Fruit fly (Drosophila melanogaster): ENCODE data around the gene upd1.

Gene upd1

dm6 chrX:18256244-18256885 lies 52.7 kb downstream of the upd1 start:
- TF ChIP-seq pdm3 (GFP tag; optimal IDR thresholded peaks at IDR 0.05) (peak; percentile 30), CG7368 (GFP tag; optimal IDR thresholded peaks at IDR 0.05) (peak; percentile 49), svp (GFP tag) (peak; percentile 87), Sox15 (GFP tag; optimal IDR thresholded peaks at IDR 0.05) (peak; percentile 68), Smox (GFP tag; optimal IDR thresholded peaks at IDR 0.05) (peak; percentile 24), CG11762 (GFP tag; optimal IDR thresholded peaks at IDR 0.05; ENCODE audit: insufficient read depth) (peak; percentile 48), esn (GFP tag; optimal IDR thresholded peaks at IDR 0.05) (peak; percentile 44), salr (GFP tag; optimal IDR thresholded peaks at IDR 0.05) (peak in 1 of 2 experiments; percentile 26), CG6792 (GFP tag; optimal IDR thresholded peaks at IDR 0.05) (peak; percentile 62), Met (GFP tag; optimal IDR thresholded peaks at IDR 0.05) (peak; percentile 51), achi (GFP tag; optimal IDR thresholded peaks at IDR 0.05) (peak; percentile 51), CG6854 (GFP tag; optimal IDR thresholded peaks at IDR 0.05) (no peak), Sox102F (GFP tag; optimal IDR thresholded peaks at IDR 0.05) (no peak), CG3919 (GFP tag; optimal IDR thresholded peaks at IDR 0.05) (peak; percentile 67), Eip93F (GFP tag; optimal IDR thresholded peaks at IDR 0.05) (no peak), Hr4 (GFP tag; optimal IDR thresholded peaks at IDR 0.05) (no peak), eg (GFP tag; IDR thresholded peaks at IDR 0.05) (no peak), CG3032 (tag; optimal IDR thresholded peaks at IDR 0.05) (peak; percentile 81), cyc (GFP tag; optimal IDR thresholded peaks at IDR 0.05) (peak; percentile 69), CG15336 (GFP tag; IDR thresholded peaks at IDR 0.05) (no peak), fd85E (GFP tag; optimal IDR thresholded peaks at IDR 0.05) (no peak), CG6808 (GFP tag; optimal IDR thresholded peaks at IDR 0.05) (peak; percentile 71), Blimp-1 (GFP tag; optimal IDR thresholded peaks at IDR 0.05) (peak; percentile 47), lz (GFP tag; optimal IDR thresholded peaks at IDR 0.05) (peak; percentile 2), vri (GFP tag; optimal IDR thresholded peaks at IDR 0.05) (no peak), CG31627 (GFP tag; optimal IDR thresholded peaks at IDR 0.05) (peak; percentile 17), Eip75B (GFP tag; optimal IDR thresholded peaks at IDR 0.05) (no peak), CG9139 (GFP tag; optimal IDR thresholded peaks at IDR 0.05) (peak; percentile 50), dsx (GFP tag; optimal IDR thresholded peaks at IDR 0.05; ENCODE audit: poor library complexity, severe bottlenecking) (peak; percentile 44), ss (GFP tag; optimal IDR thresholded peaks at IDR 0.05) (peak; percentile 44 to 78), CG1621 (tag; optimal IDR thresholded peaks at IDR 0.05) (no peak), CG6276 (GFP tag; optimal IDR thresholded peaks at IDR 0.05) (no peak), CG10631 (GFP tag; optimal IDR thresholded peaks at IDR 0.05) (peak; percentile 59), Hr38 (GFP tag; optimal IDR thresholded peaks at IDR 0.05) (no peak), CG16779 (tag; optimal IDR thresholded peaks at IDR 0.05) (no peak), CG34406 (GFP tag; optimal IDR thresholded peaks at IDR 0.05) (peak; percentile 69), Ets96B (tag; optimal IDR thresholded peaks at IDR 0.05) (peak; percentile 65), CG8632 (GFP tag; optimal IDR thresholded peaks at IDR 0.05) (peak; percentile 70), CG11294 (GFP tag; IDR thresholded peaks at IDR 0.05) (no peak), CG4318 (GFP tag; optimal IDR thresholded peaks at IDR 0.05) (no peak), CG10669 (GFP tag; optimal IDR thresholded peaks at IDR 0.05) (peak; percentile 56), CG6163 (GFP tag; IDR thresholded peaks at IDR 0.05) (peak; percentile 60), CG11902 (GFP tag; optimal IDR thresholded peaks at IDR 0.05) (peak; percentile 75), spab (GFP tag; optimal IDR thresholded peaks at IDR 0.05) (peak; percentile 64), Gug (GFP tag; IDR thresholded peaks at IDR 0.05) (no peak), net (GFP tag; optimal IDR thresholded peaks at IDR 0.05) (no peak), Lpt (GFP tag; optimal IDR thresholded peaks at IDR 0.05) (no peak), Sox14 (GFP tag; optimal IDR thresholded peaks at IDR 0.05) (no peak), Hr39 (GFP tag; optimal IDR thresholded peaks at IDR 0.05) (peak; percentile 33), topi (GFP tag; optimal IDR thresholded peaks at IDR 0.05) (peak; percentile 63), fkh (GFP tag; optimal IDR thresholded peaks at IDR 0.05) (no peak)
